Worm (Caenorhabditis elegans): ENCODE measurements around the gene far-3.

far-3 gene

DNA sequence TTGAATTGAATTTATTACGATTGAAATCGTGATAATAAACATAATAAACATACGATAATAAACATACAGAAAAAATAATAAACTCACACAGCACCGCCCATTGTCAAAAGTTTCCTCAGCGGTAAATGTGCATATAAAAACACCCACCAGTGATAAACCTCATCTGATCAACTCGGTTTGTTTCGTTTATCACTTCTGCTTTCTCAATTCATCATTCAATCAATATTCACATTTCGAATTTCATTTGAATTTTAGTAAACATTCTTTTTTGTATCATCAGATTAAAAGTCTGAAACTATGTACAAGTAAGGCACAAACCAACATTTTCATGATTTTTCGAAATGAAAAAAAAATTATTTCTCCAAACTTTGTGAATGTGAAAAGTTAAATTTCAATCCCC, 15.8 kb upstream of the far-3 start, which contains the start of gene try-10:
Gene try-10 (minus strand): TSS at position 101 of the 400 bp plus-strand sequence.
- TF ChIP-seq ctbp-1 (GFP tag; IDR thresholded peaks at IDR 0.05), result no peak
- no peak for TF ChIP-seq lin-13 (GFP tag; optimal IDR thresholded peaks at IDR 0.05)
- no peak for TF ChIP-seq nhr-42 (GFP tag; IDR thresholded peaks at IDR 0.05)
- no peak for TF ChIP-seq gei-8 (GFP tag; optimal IDR thresholded peaks at IDR 0.05)

DNA sequence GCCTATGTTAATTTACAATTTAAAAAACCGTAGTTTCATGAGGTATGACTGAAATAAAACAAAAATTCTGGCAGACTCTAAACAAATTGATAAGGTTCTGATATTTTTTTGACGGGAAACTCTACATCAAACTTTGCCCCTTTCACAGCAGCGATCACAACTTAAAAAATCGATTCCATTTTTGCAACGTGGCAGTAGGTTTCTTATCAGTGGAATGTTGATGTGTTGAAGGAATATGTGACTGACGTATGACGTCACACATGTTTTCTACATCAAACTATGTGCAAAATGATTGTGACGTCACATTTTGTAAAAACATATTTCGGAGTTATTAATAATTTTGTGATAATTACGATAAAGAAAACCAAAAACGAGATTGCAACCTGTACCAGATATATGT, 14.6 kb upstream of the far-3 start:
- no peak for TF ChIP-seq nhr-76 (tag; optimal IDR thresholded peaks at IDR 0.05)
- TF ChIP-seq dmd-9 (GFP tag; IDR thresholded peaks at IDR 0.05), result no peak
- TF ChIP-seq lin-38 (GFP tag; IDR thresholded peaks at IDR 0.05), result no peak
- no peak for TF ChIP-seq nhr-42 (GFP tag; IDR thresholded peaks at IDR 0.05)
- peak; percentile 80 for TF ChIP-seq hlh-11 (tag; optimal IDR thresholded peaks at IDR 0.05)
- no peak for TF ChIP-seq vab-7 (GFP tag; IDR thresholded peaks at IDR 0.05)
- no peak for TF ChIP-seq ZK337.2 (GFP tag; IDR thresholded peaks at IDR 0.05)
- TF ChIP-seq lin-29 (GFP tag; IDR thresholded peaks at IDR 0.05), result no peak
- TF ChIP-seq daf-19 (GFP tag; conservative IDR thresholded peaks at IDR 0.05), result no peak
- peak in 1 of 2 experiments; percentile 15 for TF ChIP-seq lsy-2 (tag; optimal IDR thresholded peaks at IDR 0.05)
- TF ChIP-seq nhr-102 (tag; optimal IDR thresholded peaks at IDR 0.05), result peak; percentile 80
- peak; percentile 52 for TF ChIP-seq T20F7.1 (GFP tag; optimal IDR thresholded peaks at IDR 0.05)
- TF ChIP-seq daf-16 (GFP tag; optimal IDR thresholded peaks at IDR 0.05), result peak in 1 of 2 experiments; percentile 53
- TF ChIP-seq daf-16 (tag; optimal IDR thresholded peaks at IDR 0.05), result peak; percentile 89
- peak; percentile 59; the same call in 1 of the 2 replicates for TF ChIP-seq tra-1 (GFP tag; IDR thresholded peaks at IDR 0.05)
- peak; percentile 37; the same call in 1 of the 2 replicates for TF ChIP-seq saeg-2 (GFP tag; IDR thresholded peaks at IDR 0.05)
- TF ChIP-seq dve-1 (tag; optimal IDR thresholded peaks at IDR 0.05; ENCODE audit: insufficient read depth), result peak; percentile 88
- TF ChIP-seq nhr-48 (tag; optimal IDR thresholded peaks at IDR 0.05), result peak; percentile 69
- TF ChIP-seq nhr-111 (GFP tag; optimal IDR thresholded peaks at IDR 0.05), result no peak
- TF ChIP-seq madf-9 (GFP tag; conservative IDR thresholded peaks at IDR 0.05), result no peak
- TF ChIP-seq nhr-28 (tag; optimal IDR thresholded peaks at IDR 0.05), result peak; percentile 36
- TF ChIP-seq mes-2 (tag; optimal IDR thresholded peaks at IDR 0.05; ENCODE audit: poor library complexity, severe bottlenecking), result peak; percentile 2
- no peak for TF ChIP-seq ZK546.5 (tag; optimal IDR thresholded peaks at IDR 0.05)
- no peak for TF ChIP-seq lin-13 (GFP tag; optimal IDR thresholded peaks at IDR 0.05)
- peak; percentile 66; the same call in 1 of the 2 replicates for TF ChIP-seq php-3 (GFP tag; IDR thresholded peaks at IDR 0.05)
- TF ChIP-seq nhr-25 (tag; optimal IDR thresholded peaks at IDR 0.05; ENCODE audit: borderline replicate concordance, insufficient read depth), result no peak
- no peak for TF ChIP-seq egl-27 (tag; optimal IDR thresholded peaks at IDR 0.05)
- peak; percentile 5 for TF ChIP-seq pqm-1 (tag; optimal IDR thresholded peaks at IDR 0.05)
- TF ChIP-seq zip-2 (tag; optimal IDR thresholded peaks at IDR 0.05), result no peak
- TF ChIP-seq set-16 (GFP tag; IDR thresholded peaks at IDR 0.05), result no peak
- no peak for TF ChIP-seq rbr-2 (tag; optimal IDR thresholded peaks at IDR 0.05)
- no peak for TF ChIP-seq aly-2 (tag; optimal IDR thresholded peaks at IDR 0.05)
- no peak for TF ChIP-seq Y105C5A.15 (GFP tag; IDR thresholded peaks at IDR 0.05)
- no peak for TF ChIP-seq lin-15B (tag; optimal IDR thresholded peaks at IDR 0.05)
- no peak for TF ChIP-seq nhr-77 (tag; optimal IDR thresholded peaks at IDR 0.05)
- no peak for TF ChIP-seq egl-43 (GFP tag; IDR thresholded peaks at IDR 0.05)
- TF ChIP-seq dmd-6 (GFP tag; IDR thresholded peaks at IDR 0.05), result peak; percentile 92
- TF ChIP-seq F37D6.2 (tag; optimal IDR thresholded peaks at IDR 0.05), result no peak
- TF ChIP-seq mdl-1 (tag; optimal IDR thresholded peaks at IDR 0.05), result no peak
- no peak for TF ChIP-seq ama-1 (optimal IDR thresholded peaks at IDR 0.05)
- TF ChIP-seq attf-4 (tag; optimal IDR thresholded peaks at IDR 0.05), result no peak
- TF ChIP-seq skn-1 (tag; optimal IDR thresholded peaks at IDR 0.05), result no peak
- no peak for TF ChIP-seq F26F4.8 (GFP tag; conservative IDR thresholded peaks at IDR 0.05)
- no peak for TF ChIP-seq duxl-1 (tag; optimal IDR thresholded peaks at IDR 0.05; ENCODE audit: poor library complexity)
- peak in 1 of 2 experiments; percentile 83 for TF ChIP-seq unc-62 (GFP tag; optimal IDR thresholded peaks at IDR 0.05 in 1 of 2)
- TF ChIP-seq unc-62 (tag; optimal IDR thresholded peaks at IDR 0.05), result no peak
- TF ChIP-seq Y75B8A.6 (GFP tag; IDR thresholded peaks at IDR 0.05), result no peak
- no peak for TF ChIP-seq dmd-8 (GFP tag; IDR thresholded peaks at IDR 0.05)
